Worm (Caenorhabditis elegans) whole organism, young adult: ENCODE data around the gene C50F4.16.

ENCODE experiments used
- K12H6.12 ChIP-seq: fragments of 200-800 bp; sonication (Bioruptor generic); optimal IDR thresholded peaks from 2 replicates; lab custom pipeline; 2018; ENCODE audit warnings: mild to moderate bottlenecking, missing genetic modification characterization, missing compliant biosample characterization
- nhr-80 ChIP-seq: sonication (generic microtip); optimal IDR thresholded peaks from 2 replicates; lab custom pipeline; 2016; ENCODE audit warnings: missing genetic modification characterization, missing compliant biosample characterization

C50F4.16 gene

ce11 chrV:9491440-9492160 lies 49.8 kb downstream of the C50F4.16 start, which contains the start of gene K06A4.7:
TSS of gene K06A4.7 (minus strand) at chrV:9491490.
- no peak for TF ChIP-seq K12H6.12
- TF ChIP-seq nhr-80 (tag; lab: Kevin White, UChicago) = peak; percentile 63
